Worm (Caenorhabditis elegans) whole organism, mixed stage, embryonic: ENCODE data around the gene T11G6.3.

Experiments
- blmp-1 ChIP-seq: fragments of 150-350 bp; optimal IDR thresholded peaks from 2 replicates; lab custom pipeline; 2014; ENCODE audit warnings: missing biosample characterization, missing genetic modification characterization
- ceh-39 ChIP-seq: fragments of 150-350 bp; optimal IDR thresholded peaks from 2 replicates; lab custom pipeline; 2014; ENCODE audit warnings: missing biosample characterization, missing genetic modification characterization
- ces-1 ChIP-seq: fragments of 150-350 bp; optimal IDR thresholded peaks from 2 replicates; lab custom pipeline; 2014; ENCODE audit warnings: missing biosample characterization, missing genetic modification reagents, missing genetic modification characterization
- nhr-76 ChIP-seq: sonication (generic microtip); optimal IDR thresholded peaks from 2 replicates; lab custom pipeline; 2017; ENCODE audit warnings: missing biosample characterization, missing genetic modification characterization
- pha-4 ChIP-seq: fragments of 150-350 bp; optimal IDR thresholded peaks from 2 replicates; lab custom pipeline; 2018; ENCODE audit warnings: missing biosample characterization, missing genetic modification reagents, missing genetic modification characterization
- snpc-4 ChIP-seq: fragments of 150-350 bp; optimal IDR thresholded peaks from 2 replicates; lab custom pipeline; 2014; ENCODE audit warnings: missing biosample characterization, missing genetic modification characterization
- unc-39 ChIP-seq: fragments of 150-350 bp; optimal IDR thresholded peaks from 2 replicates; lab custom pipeline; 2014; ENCODE audit warnings: missing biosample characterization, missing genetic modification characterization
- unc-62 ChIP-seq: fragments of 150-350 bp; optimal IDR thresholded peaks from 2 replicates; lab custom pipeline; 2014; ENCODE audit warnings: missing biosample characterization, missing genetic modification reagents, missing genetic modification characterization
- ztf-11 ChIP-seq: fragments of 150-350 bp; optimal IDR thresholded peaks from 2 replicates; lab custom pipeline; 2014; ENCODE audit warnings: missing biosample characterization, missing genetic modification characterization

- TF ChIP-seq ztf-11 (tag; lab: Kevin White, UChicago) (no peak), unc-62 (GFP tag; lab: Kevin White, UChicago) (no peak), snpc-4 (tag; lab: Kevin White, UChicago) (no peak), blmp-1 (tag; lab: Kevin White, UChicago) (no peak), ceh-39 (tag; lab: Kevin White, UChicago) (no peak), nhr-76 (tag; lab: Kevin White, UChicago) (no peak), pha-4 (no peak), unc-39 (tag; lab: Kevin White, UChicago) (no peak), ces-1 (GFP tag; lab: Kevin White, UChicago) (no peak)
Measured at ce11 chrIV:10876844-10877243, 21.8 kb upstream of the T11G6.3 start, which contains the start of gene fipr-14.
